Fruit fly (Drosophila melanogaster) S2 (cell line): ENCODE data around the gene Patsas.

ENCODE experiments used
- CG8478 ChIP-seq: fragments of >200 bp; optimal IDR thresholded peaks from 2 replicates; lab custom pipeline; 2018
- CTCF ChIP-seq, 2 experiments: fragments of >200 bp; optimal IDR thresholded peaks; 2 replicates each; lab custom pipeline; 2018

DNA sequence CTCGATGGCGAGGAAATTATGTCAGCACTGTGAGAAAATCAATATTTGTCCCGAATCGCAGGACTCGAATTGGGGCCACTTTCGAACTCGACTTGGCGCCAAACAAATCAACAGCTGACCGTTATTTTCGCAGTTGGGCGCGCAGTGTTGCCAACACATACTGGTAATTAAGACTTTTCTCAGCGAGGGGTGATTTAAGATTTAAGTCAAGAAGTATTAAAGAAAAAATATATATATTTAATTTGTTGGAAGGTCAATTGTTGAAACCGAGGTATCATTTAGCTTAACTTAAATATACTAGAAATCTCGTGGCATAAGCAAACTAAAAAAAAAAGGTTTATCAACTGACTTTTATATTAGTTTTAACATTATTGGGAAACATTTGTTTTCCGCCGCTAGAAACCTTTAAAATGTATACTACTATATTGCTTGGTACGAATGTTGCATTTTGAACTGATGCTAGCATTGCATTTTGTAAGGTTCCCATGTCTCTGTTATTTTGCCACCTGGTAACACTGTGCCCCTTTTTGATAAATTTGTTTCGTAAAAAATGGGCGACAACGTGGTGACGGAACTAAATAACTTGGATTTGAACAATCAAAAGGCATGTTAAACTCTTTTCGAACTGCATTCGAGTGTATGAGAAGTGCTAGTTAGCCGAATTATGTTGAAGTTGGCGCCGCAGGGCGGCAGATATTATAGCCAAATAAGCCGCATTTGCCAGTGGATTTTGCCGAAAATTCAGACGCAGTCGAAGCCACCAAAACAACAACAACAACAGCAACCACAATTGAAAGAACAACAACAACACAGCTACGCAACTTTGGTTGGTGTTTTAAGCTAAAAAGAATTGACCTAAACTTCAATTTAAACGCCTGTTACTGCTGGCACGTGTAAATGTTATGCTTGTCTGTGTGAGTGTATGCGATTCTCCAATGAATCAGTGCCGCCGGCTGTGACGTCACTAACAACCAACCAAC lies at the start of gene Patsas, which contains the start of gene ThrRS:
- TF ChIP-seq CTCF (optimal IDR thresholded peaks at IDR 0.05; lab: Kevin White, UChicago) (peak in 1 of 2 experiments; percentile 10), CG8478 (no peak)
